Worm (Caenorhabditis elegans): ENCODE data around the gene txdc-9.

txdc-9 gene

ce11 chrIII:6444335-6444734, 12.4 kb downstream of the txdc-9 start, which contains the start of gene C05D11.13 (continued):
- TF ChIP-seq nhr-237 (tag; optimal IDR thresholded peaks at IDR 0.05) (no peak), mep-1 (tag; optimal IDR thresholded peaks at IDR 0.05) (peak; percentile 78), lin-13 (GFP tag; optimal IDR thresholded peaks at IDR 0.05) (no peak), pag-3 (tag; optimal IDR thresholded peaks at IDR 0.05; ENCODE audit: borderline replicate concordance, insufficient read depth) (no peak), egl-13 (tag; optimal IDR thresholded peaks at IDR 0.05) (no peak), unc-98 (GFP tag; IDR thresholded peaks at IDR 0.05) (no peak), rnt-1 (tag; optimal IDR thresholded peaks at IDR 0.05) (peak; percentile 26), ceh-82 (tag; optimal IDR thresholded peaks at IDR 0.05) (no peak), pqm-1 (tag; optimal IDR thresholded peaks at IDR 0.05) (no peak), nhr-12 (tag; optimal IDR thresholded peaks at IDR 0.05) (no peak), dpl-1 (GFP tag; optimal IDR thresholded peaks at IDR 0.05) (peak in 2 of 3 experiments; percentile 9 to 47), mab-9 (GFP tag; IDR thresholded peaks at IDR 0.05) (no peak), tlp-1 (tag; optimal IDR thresholded peaks at IDR 0.05) (no peak), irx-1 (tag; optimal IDR thresholded peaks at IDR 0.05) (peak; percentile 17), nhr-85 (tag) (peak; percentile 11), dsc-1 (tag; optimal IDR thresholded peaks at IDR 0.05) (no peak), ztf-11 (tag; optimal IDR thresholded peaks at IDR 0.05) (no peak), elt-2 (tag; optimal IDR thresholded peaks at IDR 0.05) (no peak), nhr-20 (tag; optimal IDR thresholded peaks at IDR 0.05) (peak; percentile 34), nhr-11 (tag; optimal IDR thresholded peaks at IDR 0.05) (no peak), efl-1 (optimal IDR thresholded peaks at IDR 0.05) (peak; percentile 25 to 52), efl-1 (GFP tag; optimal IDR thresholded peaks at IDR 0.05 in 1 of 2) (peak; percentile 11 to 13), hpl-2 (GFP tag; optimal IDR thresholded peaks at IDR 0.05) (no peak), swsn-7 (tag; optimal IDR thresholded peaks at IDR 0.05) (no peak), nhr-47 (tag; optimal IDR thresholded peaks at IDR 0.05) (no peak), fkh-8 (tag; optimal IDR thresholded peaks at IDR 0.05) (no peak), lir-3 (tag; optimal IDR thresholded peaks at IDR 0.05; ENCODE audit: poor library complexity) (no peak), vab-15 (tag; optimal IDR thresholded peaks at IDR 0.05) (no peak), unc-30 (tag; optimal IDR thresholded peaks at IDR 0.05) (no peak), nhr-19 (GFP tag; conservative IDR thresholded peaks at IDR 0.05) (0 out of 2 replicates have a peak, but pooled peaks have one; percentile 3), pax-3 (tag; optimal IDR thresholded peaks at IDR 0.05) (no peak), egl-27 (tag; optimal IDR thresholded peaks at IDR 0.05) (no peak), unc-86 (tag; optimal IDR thresholded peaks at IDR 0.05) (no peak), sox-4 (tag; optimal IDR thresholded peaks at IDR 0.05) (no peak), zag-1 (tag; optimal IDR thresholded peaks at IDR 0.05) (no peak), unc-130 (tag; optimal IDR thresholded peaks at IDR 0.05) (peak; percentile 68), isw-1 (GFP tag; IDR thresholded peaks at IDR 0.05) (no peak), ets-5 (GFP tag; IDR thresholded peaks at IDR 0.05) (no peak), nhr-77 (tag; optimal IDR thresholded peaks at IDR 0.05) (no peak), lin-39 (tag; optimal IDR thresholded peaks at IDR 0.05) (no peak), elt-3 (tag; optimal IDR thresholded peaks at IDR 0.05) (peak in 1 of 6 experiments; percentile 16), mdl-1 (tag; optimal IDR thresholded peaks at IDR 0.05) (peak in 1 of 2 experiments; percentile 23), xbp-1 (tag; optimal IDR thresholded peaks at IDR 0.05) (peak; percentile 9), nhr-71 (tag; optimal IDR thresholded peaks at IDR 0.05) (peak; percentile 50)

- no peak for TF ChIP-seq Y116A8C.19 (tag; optimal IDR thresholded peaks at IDR 0.05; ENCODE audit: borderline replicate concordance)
- TF ChIP-seq ztf-4 (tag; optimal IDR thresholded peaks at IDR 0.05), result no peak
- TF ChIP-seq nhr-237 (tag; optimal IDR thresholded peaks at IDR 0.05), result no peak
- TF ChIP-seq grh-1 (GFP tag; IDR thresholded peaks at IDR 0.05), result no peak
- TF ChIP-seq nhr-84 (tag; optimal IDR thresholded peaks at IDR 0.05), result no peak
Observed at ce11 chrIII:6446807-6447206, 14.8 kb downstream of the txdc-9 start, which contains the start of gene let-721. Gene let-721 (minus strand): TSS chrIII:6446907.
